Fruit fly (Drosophila melanogaster) whole organism, adult: ENCODE results near the gene smal.

Source experiments
- CG11617 ChIP-seq: fragments of 200-800 bp; sonication (Bioruptor generic); optimal IDR thresholded peaks from 2 replicates; lab custom pipeline; 2017; ENCODE audit warnings: mild to moderate bottlenecking, missing biosample characterization, missing genetic modification reagents, missing genetic modification characterization
- CG12768 ChIP-seq: fragments of 200-800 bp; sonication (Bioruptor generic); optimal IDR thresholded peaks from 2 replicates; lab custom pipeline; 2017; ENCODE audit warnings: missing biosample characterization, missing genetic modification characterization, mild to moderate bottlenecking, moderate library complexity, missing genetic modification reagents
- CG1620 ChIP-seq: fragments of 200-800 bp; sonication (Bioruptor generic); optimal IDR thresholded peaks from 2 replicates; lab custom pipeline; 2016; ENCODE audit warnings: missing biosample characterization, missing genetic modification characterization
- CG33017 ChIP-seq: fragments of 200-800 bp; sonication (Bioruptor generic); optimal IDR thresholded peaks from 2 replicates; lab custom pipeline; 2018; ENCODE audit warnings: missing biosample characterization, mild to moderate bottlenecking, missing genetic modification characterization, moderate library complexity
- CG5204 ChIP-seq: fragments of 200-800 bp; sonication (Bioruptor generic); optimal IDR thresholded peaks from 2 replicates; lab custom pipeline; 2016; ENCODE audit warnings: missing biosample characterization, missing genetic modification characterization
- CG7045 ChIP-seq: fragments of 200-800 bp; sonication (Bioruptor generic); optimal IDR thresholded peaks from 2 replicates; lab custom pipeline; 2017; ENCODE audit warnings: missing biosample characterization, mild to moderate bottlenecking, missing genetic modification characterization
- Clk ChIP-seq: fragments of 200-800 bp; sonication (Bioruptor generic); optimal IDR thresholded peaks from 2 replicates; lab custom pipeline; 2017; ENCODE audit warnings: missing biosample characterization, missing genetic modification characterization
- bab1 ChIP-seq: fragments of 200-800 bp; sonication (Bioruptor generic); optimal IDR thresholded peaks from 3 replicates; lab custom pipeline; 2019; ENCODE audit warnings: missing biosample characterization, mild to moderate bottlenecking, missing genetic modification characterization, moderate library complexity
- cic ChIP-seq: fragments of 200-800 bp; sonication (Bioruptor generic); optimal IDR thresholded peaks from 2 replicates; lab custom pipeline; 2017; ENCODE audit warnings: missing biosample characterization, mild to moderate bottlenecking, missing genetic modification characterization, moderate library complexity
- cnc ChIP-seq, 2 experiments: fragments of >200 bp; optimal IDR thresholded peaks; 2 replicates each; lab custom pipeline; 2017
- kay ChIP-seq: fragments of 200-800 bp; sonication (Bioruptor generic); peaks from one replicate; lab custom pipeline; 2016; ENCODE audit warnings: missing biosample characterization, missing genetic modification characterization, borderline replicate concordance
- pad ChIP-seq: fragments of 200-800 bp; sonication (Bioruptor generic); optimal IDR thresholded peaks from 3 replicates; lab custom pipeline; 2017; ENCODE audit warnings: missing biosample characterization, missing genetic modification characterization, mild to moderate bottlenecking, moderate library complexity, missing genetic modification reagents
- toe ChIP-seq: fragments of 200-800 bp; sonication (Bioruptor generic); optimal IDR thresholded peaks from 2 replicates; lab custom pipeline; 2016; ENCODE audit warnings: missing biosample characterization, missing genetic modification characterization

- TF ChIP-seq pad (GFP tag; lab: Kevin White, UChicago) (no peak), bab1 (GFP tag; lab: Kevin White, UChicago) (no peak), CG1620 (no peak), kay (no peak), CG12768 (GFP tag; lab: Kevin White, UChicago) (no peak), CG33017 (tag; lab: Kevin White, UChicago) (no peak), Clk (GFP tag; lab: Kevin White, UChicago) (no peak), CG7045 (no peak), cic (no peak), toe (GFP tag; lab: Kevin White, UChicago) (no peak), CG11617 (GFP tag; lab: Kevin White, UChicago) (no peak), cnc (optimal IDR thresholded peaks at IDR 0.05; lab: Kevin White, UChicago) (no peak), CG5204 (GFP tag; lab: Kevin White, UChicago) (no peak)
These were observed 39.9 kb upstream of the smal start, which contains the start of gene CG13991 for dm6 chr2L:6139082-6139481.
